Fruit fly (Drosophila melanogaster) whole organism, pupa: ENCODE data around the gene ND-B8.

Experiments
- CG10348 ChIP-seq: fragments of 200-800 bp; sonication (Bioruptor generic); IDR thresholded peaks from 2 replicates; pipeline ENCODE4 v1.3.6; 2022; ENCODE audit warnings: missing biosample characterization, missing genetic modification characterization
- CG12605 ChIP-seq: fragments of 200-800 bp; sonication (Bioruptor generic); IDR thresholded peaks from 2 replicates; pipeline ENCODE4 v1.3.6; 2022; ENCODE audit warnings: missing biosample characterization, missing genetic modification characterization
- CG13204 ChIP-seq: fragments of 200-800 bp; sonication (Bioruptor generic); optimal IDR thresholded peaks from 2 replicates; lab custom pipeline; 2018; ENCODE audit warnings: missing biosample characterization, mild to moderate bottlenecking, missing genetic modification characterization, moderate library complexity
- CG17806 ChIP-seq: fragments of 200-800 bp; sonication (Bioruptor generic); optimal IDR thresholded peaks from 2 replicates; lab custom pipeline; 2018; ENCODE audit warnings: missing biosample characterization, mild to moderate bottlenecking, missing genetic modification characterization, moderate library complexity
- CG32121 ChIP-seq: fragments of 200-800 bp; sonication (Bioruptor generic); IDR thresholded peaks from 2 replicates; pipeline ENCODE4 v1.3.6; 2022; ENCODE audit warnings: missing biosample characterization, missing genetic modification characterization
- CG4496 ChIP-seq: fragments of 200-800 bp; sonication (Bioruptor generic); IDR thresholded peaks from 3 replicates; pipeline ENCODE4 v1.3.6; 2022; ENCODE audit warnings: missing biosample characterization, missing genetic modification characterization
- CG8301 ChIP-seq: fragments of 200-800 bp; sonication (Bioruptor generic); optimal IDR thresholded peaks from 2 replicates; lab custom pipeline; 2018; ENCODE audit warnings: missing biosample characterization, mild to moderate bottlenecking, missing genetic modification characterization
- EcR ChIP-seq: fragments of 200-800 bp; sonication (Bioruptor generic); optimal IDR thresholded peaks from 3 replicates; lab custom pipeline; 2019; ENCODE audit warnings: missing biosample characterization, missing genetic modification characterization, mild to moderate bottlenecking, moderate library complexity, missing genetic modification reagents
- Pif1A ChIP-seq: fragments of 200-800 bp; sonication (Bioruptor generic); optimal IDR thresholded peaks from 3 replicates; lab custom pipeline; 2016; ENCODE audit warnings: missing biosample characterization, missing genetic modification characterization
- gl ChIP-seq: fragments of 200-800 bp; sonication (Bioruptor generic); optimal IDR thresholded peaks from 2 replicates; lab custom pipeline; 2018; ENCODE audit warnings: missing biosample characterization, mild to moderate bottlenecking, missing genetic modification characterization

DNA sequence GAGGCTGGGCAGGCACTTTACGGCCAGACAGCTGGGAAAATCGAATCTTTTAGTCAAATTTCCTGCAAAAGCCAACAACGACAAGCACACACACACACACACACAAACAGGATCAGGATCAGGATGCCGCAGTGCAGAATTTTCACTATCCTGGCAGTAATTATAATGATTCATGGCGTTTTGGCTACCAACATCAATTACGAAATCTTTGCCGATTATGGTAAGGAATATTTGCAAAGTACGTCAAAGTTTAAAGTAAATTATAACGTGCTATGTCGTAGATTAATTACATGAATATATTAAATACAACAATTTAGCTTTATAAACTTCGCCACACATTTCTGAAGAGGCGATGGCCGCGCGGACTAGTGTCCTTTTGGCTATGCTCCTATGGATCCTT is 20.8 kb upstream of the ND-B8 start, which contains the start of the genes CG34177 and CG34178:
- TF ChIP-seq CG8301 (tag; lab: Kevin White, UChicago) (no peak), CG13204 (GFP tag; lab: Kevin White, UChicago) (no peak), CG4496 (GFP tag; lab: Robert Waterston, UW) (no peak), CG17806 (tag; lab: Kevin White, UChicago) (no peak), CG32121 (no peak), EcR (GFP tag; lab: Kevin White, UChicago) (no peak), gl (tag; lab: Kevin White, UChicago) (no peak), CG12605 (GFP tag; lab: Robert Waterston, UW) (no peak), Pif1A (no peak), CG10348 (GFP tag; lab: Robert Waterston, UW) (no peak)
